Fruit fly (Drosophila melanogaster) whole organism, embryonic: Measurements from ENCODE around the gene rols.

ENCODE experiments used
- Bteb2 ChIP-seq: fragments of 200-800 bp; sonication (Bioruptor generic); optimal IDR thresholded peaks from 2 replicates; lab custom pipeline; 2016; ENCODE audit warnings: missing biosample characterization, missing genetic modification characterization
- C15 ChIP-seq: fragments of 200-800 bp; sonication (Bioruptor generic); IDR thresholded peaks from 3 replicates; pipeline ENCODE4 v1.3.6; 2022; ENCODE audit warnings: missing biosample characterization, missing genetic modification characterization
- CG11093 ChIP-seq: fragments of 200-800 bp; sonication (Bioruptor generic); IDR thresholded peaks from 3 replicates; pipeline ENCODE4 v1.3.6; 2022; ENCODE audit warnings: missing biosample characterization, missing genetic modification characterization
- CG11247 ChIP-seq: fragments of 200-800 bp; sonication (Bioruptor generic); IDR thresholded peaks from 2 replicates; pipeline ENCODE4 v1.3.6; 2022; ENCODE audit warnings: missing biosample characterization, missing genetic modification characterization
- CG11504 ChIP-seq: fragments of 200-800 bp; sonication (Bioruptor generic); optimal IDR thresholded peaks from 3 replicates; lab custom pipeline; 2019; ENCODE audit warnings: missing biosample characterization, mild to moderate bottlenecking, missing genetic modification characterization, moderate library complexity
- CG11696 ChIP-seq: fragments of 200-800 bp; sonication (Bioruptor generic); IDR thresholded peaks from 2 replicates; pipeline ENCODE4 v1.3.6; 2022; ENCODE audit warnings: missing biosample characterization, missing genetic modification characterization
- CG12155 ChIP-seq: fragments of 200-800 bp; sonication (Bioruptor generic); optimal IDR thresholded peaks from 3 replicates; lab custom pipeline; 2016; ENCODE audit warnings: missing biosample characterization, missing genetic modification characterization
- CG1233 ChIP-seq: fragments of 200-800 bp; sonication (Bioruptor generic); optimal IDR thresholded peaks from 4 replicates; lab custom pipeline; 2018; ENCODE audit warnings: missing biosample characterization, mild to moderate bottlenecking, missing genetic modification characterization
- CG13424 ChIP-seq: fragments of 200-800 bp; sonication (Bioruptor generic); optimal IDR thresholded peaks from 2 replicates; lab custom pipeline; 2019; ENCODE audit warnings: missing biosample characterization, mild to moderate bottlenecking, missing genetic modification characterization, moderate library complexity
- CG13894 ChIP-seq: fragments of 200-800 bp; sonication (Bioruptor generic); optimal IDR thresholded peaks from 3 replicates; lab custom pipeline; 2018; ENCODE audit warnings: missing biosample characterization, mild to moderate bottlenecking, missing genetic modification characterization, moderate library complexity
- CG1529 ChIP-seq: fragments of 200-800 bp; sonication (Bioruptor generic); optimal IDR thresholded peaks from 3 replicates; lab custom pipeline; 2018; ENCODE audit warnings: missing biosample characterization, missing genetic modification characterization
- CG16779 ChIP-seq: fragments of 200-800 bp; sonication (Bioruptor generic); IDR thresholded peaks from 2 replicates; pipeline ENCODE4 v1.3.6; 2022; ENCODE audit warnings: missing biosample characterization, missing genetic modification characterization
- CG17361 ChIP-seq: fragments of 200-800 bp; sonication (Bioruptor generic); IDR thresholded peaks from 3 replicates; pipeline ENCODE4 v1.3.6; 2022; ENCODE audit warnings: missing biosample characterization, missing genetic modification characterization
- CG17829 ChIP-seq: fragments of 200-800 bp; optimal IDR thresholded peaks from 2 replicates; lab custom pipeline; 2019; ENCODE audit warnings: missing biosample characterization, mild to moderate bottlenecking, missing genetic modification characterization, moderate library complexity
- CG18619 ChIP-seq: fragments of 200-800 bp; sonication (Bioruptor generic); optimal IDR thresholded peaks from 3 replicates; lab custom pipeline; 2017; ENCODE audit warnings: missing biosample characterization, mild to moderate bottlenecking, missing genetic modification characterization
- CG2875 ChIP-seq: fragments of 200-800 bp; sonication (Bioruptor generic); optimal IDR thresholded peaks from 2 replicates; lab custom pipeline; 2017; ENCODE audit warnings: missing biosample characterization, mild to moderate bottlenecking, missing genetic modification characterization, missing genetic modification reagents
- CG30431 ChIP-seq: fragments of 200-800 bp; sonication (Bioruptor generic); optimal IDR thresholded peaks from 2 replicates; lab custom pipeline; 2017; ENCODE audit warnings: missing biosample characterization, missing genetic modification characterization
- CG31388 ChIP-seq: fragments of 200-800 bp; sonication (Bioruptor generic); optimal IDR thresholded peaks from 2 replicates; lab custom pipeline; 2016; ENCODE audit warnings: missing biosample characterization, missing genetic modification characterization
- CG3163 ChIP-seq: fragments of 200-800 bp; sonication (Bioruptor generic); optimal IDR thresholded peaks from 3 replicates; lab custom pipeline; 2016; ENCODE audit warnings: missing biosample characterization, missing genetic modification characterization
- CG32772 ChIP-seq: fragments of 200-800 bp; sonication (Bioruptor generic); IDR thresholded peaks from 2 replicates; pipeline ENCODE4 v1.3.6; 2022; ENCODE audit warnings: missing biosample characterization, missing genetic modification characterization
- CG34376 ChIP-seq: fragments of 200-800 bp; sonication (Bioruptor generic); optimal IDR thresholded peaks from 2 replicates; lab custom pipeline; 2018; ENCODE audit warnings: missing biosample characterization, mild to moderate bottlenecking, missing genetic modification characterization
- CG42726 ChIP-seq: fragments of 200-800 bp; sonication (Bioruptor generic); IDR thresholded peaks from 2 replicates; pipeline ENCODE4 v1.3.6; 2022; ENCODE audit warnings: missing biosample characterization, missing genetic modification characterization; ENCODE audit not compliant: partially characterized antibody
- CG4360 ChIP-seq: fragments of 200-800 bp; sonication (Bioruptor generic); IDR thresholded peaks from 2 replicates; pipeline ENCODE4 v1.3.6; 2022; ENCODE audit warnings: missing biosample characterization, missing genetic modification characterization
- CG5245 ChIP-seq: fragments of 200-800 bp; sonication (Bioruptor generic); optimal IDR thresholded peaks from 3 replicates; lab custom pipeline; 2016; ENCODE audit warnings: missing biosample characterization, missing genetic modification characterization
- CG7357 ChIP-seq: fragments of 200-800 bp; sonication (Bioruptor generic); IDR thresholded peaks from 3 replicates; pipeline ENCODE4 v1.3.6; 2022; ENCODE audit warnings: missing biosample characterization, missing genetic modification characterization
- CG7372 ChIP-seq: fragments of 200-800 bp; sonication (Bioruptor generic); IDR thresholded peaks from 2 replicates; pipeline ENCODE4 v1.3.6; 2022; ENCODE audit warnings: missing biosample characterization, missing genetic modification characterization
- CG8290 ChIP-seq, 3 experiments: fragments of 200-800 bp; sonication (Bioruptor generic); optimal IDR thresholded peaks; 2 replicates each; lab custom pipeline; 2016 to 2019; ENCODE audit warnings: missing biosample characterization in 3 of 3, missing genetic modification characterization in 3 of 3, mild to moderate bottlenecking in 2 of 3, moderate library complexity in 1 of 3
- CG9727 ChIP-seq: fragments of 200-800 bp; sonication (Bioruptor generic); optimal IDR thresholded peaks from 3 replicates; lab custom pipeline; 2017; ENCODE audit warnings: missing biosample characterization, mild to moderate bottlenecking, missing genetic modification characterization
- Camta ChIP-seq: fragments of 200-800 bp; sonication (Bioruptor generic); optimal IDR thresholded peaks from 2 replicates; lab custom pipeline; 2016; ENCODE audit warnings: missing biosample characterization, missing genetic modification characterization
- Chrac-16 ChIP-seq: fragments of 200-800 bp; sonication (Bioruptor generic); optimal IDR thresholded peaks from 3 replicates; lab custom pipeline; 2016; ENCODE audit warnings: missing biosample characterization, missing genetic modification characterization
- CoRest ChIP-seq: fragments of 200-800 bp; sonication (Bioruptor generic); optimal IDR thresholded peaks from 3 replicates; lab custom pipeline; 2018; ENCODE audit warnings: missing biosample characterization, mild to moderate bottlenecking, missing genetic modification characterization, moderate library complexity
- D ChIP-seq, 2 experiments: fragments of 200-800 bp in 1 of 2; fragments of >200 bp in 1 of 2; sonication (Bioruptor generic) in 1 of 2; optimal IDR thresholded peaks; 2 replicates in 1 of 2; 3 replicates in 1 of 2; lab custom pipeline; 2017; ENCODE audit warnings: mild to moderate bottlenecking in 1 of 2, missing biosample characterization in 1 of 2, missing genetic modification characterization in 1 of 2, missing genetic modification reagents in 1 of 2
- D19A ChIP-seq: fragments of 200-800 bp; optimal IDR thresholded peaks from 3 replicates; lab custom pipeline; 2019; ENCODE audit warnings: missing biosample characterization, mild to moderate bottlenecking, missing genetic modification characterization, moderate library complexity
- D19B ChIP-seq: fragments of 200-800 bp; sonication (Bioruptor generic); optimal IDR thresholded peaks from 2 replicates; lab custom pipeline; 2017; ENCODE audit warnings: missing biosample characterization, mild to moderate bottlenecking, missing genetic modification characterization
- Hsf ChIP-seq: fragments of 200-800 bp; sonication (Bioruptor generic); optimal IDR thresholded peaks from 3 replicates; lab custom pipeline; 2016; ENCODE audit warnings: missing biosample characterization, missing genetic modification characterization
- Mrtf ChIP-seq: fragments of 200-800 bp; sonication (Bioruptor generic); IDR thresholded peaks from 3 replicates; pipeline ENCODE4 v1.3.6; 2022; ENCODE audit warnings: missing biosample characterization, missing genetic modification characterization
- Sox102F ChIP-seq: fragments of 200-800 bp; sonication (Bioruptor generic); optimal IDR thresholded peaks from 2 replicates; lab custom pipeline; 2018; ENCODE audit warnings: missing biosample characterization, mild to moderate bottlenecking, missing genetic modification characterization, moderate library complexity
- Ssrp ChIP-seq: fragments of 200-800 bp; sonication (Bioruptor generic); optimal IDR thresholded peaks from 2 replicates; lab custom pipeline; 2018; ENCODE audit warnings: missing biosample characterization, mild to moderate bottlenecking, missing genetic modification characterization, moderate library complexity
- Taf1 ChIP-seq: fragments of 200-800 bp; sonication (Bioruptor generic); IDR thresholded peaks from 2 replicates; pipeline ENCODE4 v1.3.6; 2022; ENCODE audit warnings: missing biosample characterization, missing genetic modification characterization
- cas ChIP-seq: fragments of 200-800 bp; sonication (Bioruptor generic); IDR thresholded peaks from 2 replicates; pipeline ENCODE4 v1.3.6; 2022; ENCODE audit warnings: missing biosample characterization, missing genetic modification characterization
- dimm ChIP-seq: fragments of 200-800 bp; sonication (Bioruptor generic); IDR thresholded peaks from 2 replicates; pipeline ENCODE4 v1.3.6; 2022; ENCODE audit warnings: missing biosample characterization, missing genetic modification characterization
- dpn ChIP-seq, 2 experiments: fragments of 200-800 bp; sonication (Bioruptor generic); optimal IDR thresholded peaks; 3 replicates each; lab custom pipeline; 2016; ENCODE audit warnings: missing biosample characterization in 2 of 2, missing genetic modification characterization in 2 of 2
- gsb ChIP-seq: fragments of 200-800 bp; sonication (Bioruptor generic); IDR thresholded peaks from 2 replicates; pipeline ENCODE4 v1.3.6; 2022; ENCODE audit warnings: missing biosample characterization, missing genetic modification characterization
- lab ChIP-seq: fragments of 200-800 bp; sonication (Bioruptor generic); optimal IDR thresholded peaks from 3 replicates; lab custom pipeline; 2017; ENCODE audit warnings: missing biosample characterization, missing genetic modification characterization, mild to moderate bottlenecking, moderate library complexity, missing genetic modification reagents
- maf-S ChIP-seq: fragments of 200-800 bp; sonication (Bioruptor generic); optimal IDR thresholded peaks from 2 replicates; lab custom pipeline; 2016; ENCODE audit warnings: missing biosample characterization, missing genetic modification characterization
- mam ChIP-seq: fragments of 200-800 bp; sonication (Bioruptor generic); optimal IDR thresholded peaks from 3 replicates; lab custom pipeline; 2016; ENCODE audit warnings: missing biosample characterization, missing genetic modification characterization
- pfk ChIP-seq: fragments of 200-800 bp; sonication (Bioruptor generic); optimal IDR thresholded peaks from 2 replicates; lab custom pipeline; 2018; ENCODE audit warnings: missing biosample characterization, mild to moderate bottlenecking, missing genetic modification characterization, moderate library complexity
- pzg ChIP-seq: fragments of 200-800 bp; sonication (Bioruptor generic); optimal IDR thresholded peaks from 3 replicates; lab custom pipeline; 2018; ENCODE audit warnings: missing biosample characterization, mild to moderate bottlenecking, missing genetic modification characterization, moderate library complexity
- ro ChIP-seq: fragments of 200-800 bp; sonication (Bioruptor generic); IDR thresholded peaks from 2 replicates; pipeline ENCODE4 v1.3.6; 2022; ENCODE audit warnings: missing biosample characterization, missing genetic modification characterization
- seq ChIP-seq: fragments of 200-800 bp; sonication (Bioruptor generic); IDR thresholded peaks from 2 replicates; pipeline ENCODE4 v1.3.6; 2022; ENCODE audit warnings: missing biosample characterization, missing genetic modification characterization
- sr ChIP-seq: fragments of 200-800 bp; sonication (Bioruptor generic); IDR thresholded peaks from 3 replicates; pipeline ENCODE4 v1.3.6; 2022; ENCODE audit warnings: missing biosample characterization, missing genetic modification characterization

The rols gene

dm6 chr3L:12077348-12077747, 12.7 kb upstream of the rols start (continued):
- TF ChIP-seq CG34376 (GFP tag; lab: Kevin White, UChicago): no peak
- peak; percentile 13 for TF ChIP-seq CG18619 (GFP tag; lab: Kevin White, UChicago)
- TF ChIP-seq CG17361: peak; percentile 80
- peak; percentile 11; the same call in 1 of the 2 replicates for TF ChIP-seq ro (GFP tag; lab: Robert Waterston, UW)
- peak; percentile 40 for TF ChIP-seq CG12155
- no peak for TF ChIP-seq maf-S (GFP tag; lab: Kevin White, UChicago)
- TF ChIP-seq Mrtf (GFP tag; lab: Robert Waterston, UW): no peak
- TF ChIP-seq CG11247: no peak
- TF ChIP-seq CG1529: peak; percentile 61
- TF ChIP-seq CG13424 (tag; lab: Kevin White, UChicago): peak; percentile 47
- no peak for TF ChIP-seq seq (GFP tag; lab: Robert Waterston, UW)
- TF ChIP-seq CG17829 (tag; lab: Kevin White, UChicago): peak; percentile 83
- TF ChIP-seq CG16779 (GFP tag; lab: Robert Waterston, UW): no peak
- TF ChIP-seq dpn (GFP tag; optimal IDR thresholded peaks at IDR 0.05; lab: Kevin White, UChicago): peak; percentile 39 to 40
- peak; percentile 71 for TF ChIP-seq Ssrp (tag; lab: Kevin White, UChicago)
- no peak for TF ChIP-seq D (optimal IDR thresholded peaks at IDR 0.05; lab: Kevin White, UChicago)
- peak; percentile 66 for TF ChIP-seq D (GFP tag; optimal IDR thresholded peaks at IDR 0.05; lab: Kevin White, UChicago)
- TF ChIP-seq CG3163: no peak
- TF ChIP-seq CG32772 (GFP tag; lab: Robert Waterston, UW): peak; percentile 62
- peak; percentile 43; the same call in 1 of the 2 replicates for TF ChIP-seq CG4360
- no peak for TF ChIP-seq CG42726 (GFP tag; lab: Robert Waterston, UW)
- TF ChIP-seq cas (GFP tag; lab: Robert Waterston, UW): no peak
- TF ChIP-seq Camta (GFP tag; lab: Kevin White, UChicago): peak; percentile 54
- TF ChIP-seq CG7372 (GFP tag; lab: Robert Waterston, UW): no peak
- no peak for TF ChIP-seq CG30431 (GFP tag; lab: Kevin White, UChicago)
- TF ChIP-seq CG8290 (GFP tag; optimal IDR thresholded peaks at IDR 0.05; lab: Kevin White, UChicago): peak; percentile 12
- TF ChIP-seq CG8290 (tag; optimal IDR thresholded peaks at IDR 0.05; lab: Kevin White, UChicago): no peak
- peak; percentile 68 for TF ChIP-seq CG11504 (tag; lab: Kevin White, UChicago)
- no peak for TF ChIP-seq dimm (GFP tag; lab: Robert Waterston, UW)
- peak; percentile 90 for TF ChIP-seq CG9727 (GFP tag; lab: Kevin White, UChicago)
- peak; percentile 33 for TF ChIP-seq CG1233 (GFP tag; lab: Kevin White, UChicago)
- TF ChIP-seq CG2875: peak; percentile 24
- peak; percentile 32 for TF ChIP-seq Bteb2 (GFP tag; lab: Kevin White, UChicago)
- peak; percentile 61 for TF ChIP-seq D19A
- TF ChIP-seq Chrac-16 (GFP tag; lab: Kevin White, UChicago): peak; percentile 61
- no peak for TF ChIP-seq CG11093
- TF ChIP-seq D19B (GFP tag; lab: Kevin White, UChicago): no peak
- no peak; the same call in 2 of the 3 replicates for TF ChIP-seq C15 (GFP tag; lab: Robert Waterston, UW)
- no peak for TF ChIP-seq Taf1 (GFP tag; lab: Robert Waterston, UW)
- peak; percentile 15 for TF ChIP-seq mam (GFP tag; lab: Kevin White, UChicago)
- TF ChIP-seq CG31388 (GFP tag; lab: Kevin White, UChicago): no peak
- no peak for TF ChIP-seq gsb (GFP tag; lab: Robert Waterston, UW)
- TF ChIP-seq CG13894 (tag; lab: Kevin White, UChicago): no peak
- TF ChIP-seq pzg: no peak
- peak; percentile 64 for TF ChIP-seq CoRest
- peak; percentile 72 for TF ChIP-seq Sox102F (GFP tag; lab: Kevin White, UChicago)
- TF ChIP-seq Hsf: peak; percentile 62
- no peak for TF ChIP-seq pfk (GFP tag; lab: Kevin White, UChicago)
- TF ChIP-seq lab (GFP tag; lab: Kevin White, UChicago): peak; percentile 30
- no peak for TF ChIP-seq CG11696
- TF ChIP-seq sr: no peak
- TF ChIP-seq CG7357: 0 out of 3 replicates have a peak, but pooled peaks have one; percentile 29
- peak; percentile 66 for TF ChIP-seq CG5245 (GFP tag; lab: Kevin White, UChicago)
